Worm (Caenorhabditis elegans) whole organism, L2 larva: Measurements from ENCODE around the gene gln-2.

Source experiments
- F13H6.1 ChIP-seq: sonication (generic microtip); optimal IDR thresholded peaks from 2 replicates; lab custom pipeline; 2016; ENCODE audit warnings: missing genetic modification characterization, missing compliant biosample characterization
- ama-1 ChIP-seq: fragments of 150-350 bp; optimal IDR thresholded peaks from 2 replicates; lab custom pipeline; 2018; ENCODE audit warnings: inconsistent platforms
- blmp-1 ChIP-seq: sonication (generic microtip); optimal IDR thresholded peaks from 2 replicates; lab custom pipeline; 2017; ENCODE audit warnings: missing genetic modification characterization, mild to moderate bottlenecking, missing compliant biosample characterization, antibody characterized with exemption, moderate library complexity; ENCODE audit not compliant: insufficient read depth
- ceh-82 ChIP-seq: fragments of 150-350 bp; optimal IDR thresholded peaks from 2 replicates; lab custom pipeline; 2014; ENCODE audit warnings: missing biosample characterization, missing genetic modification characterization
- elt-3 ChIP-seq: sonication (generic microtip); optimal IDR thresholded peaks from 2 replicates; lab custom pipeline; 2017; ENCODE audit warnings: missing biosample characterization, missing genetic modification characterization
- lin-39 ChIP-seq: fragments of 150-350 bp; optimal IDR thresholded peaks from 2 replicates; lab custom pipeline; 2014; ENCODE audit warnings: missing biosample characterization, missing genetic modification reagents, missing genetic modification characterization
- mdl-1 ChIP-seq, 2 experiments: fragments of 150-350 bp in 1 of 2; sonication (generic microtip) in 1 of 2; optimal IDR thresholded peaks; 2 replicates each; lab custom pipeline; 2017; ENCODE audit warnings: missing biosample characterization in 2 of 2, missing genetic modification characterization in 2 of 2
- nhr-10 ChIP-seq: sonication (generic microtip); optimal IDR thresholded peaks from 2 replicates; lab custom pipeline; 2017; ENCODE audit warnings: missing biosample characterization, missing genetic modification characterization
- nhr-12 ChIP-seq: fragments of 150-350 bp; optimal IDR thresholded peaks from 2 replicates; lab custom pipeline; 2014; ENCODE audit warnings: missing biosample characterization, missing genetic modification characterization
- nhr-21 ChIP-seq: fragments of 150-350 bp; optimal IDR thresholded peaks from 2 replicates; lab custom pipeline; 2014; ENCODE audit warnings: missing biosample characterization, missing genetic modification characterization
- nhr-6 ChIP-seq: fragments of 150-350 bp; optimal IDR thresholded peaks from 2 replicates; lab custom pipeline; 2014; ENCODE audit warnings: missing biosample characterization, missing genetic modification characterization
- ztf-11 ChIP-seq: sonication (generic microtip); optimal IDR thresholded peaks from 2 replicates; lab custom pipeline; 2017; ENCODE audit warnings: missing biosample characterization, missing genetic modification characterization

ce11 chrIII:9986827-9987429 lies 42.3 kb upstream of the gln-2 start, which contains the start of gene C05B5.12:
- TF ChIP-seq ztf-11 (tag; lab: Kevin White, UChicago), result no peak
- no peak for TF ChIP-seq nhr-12 (tag; lab: Kevin White, UChicago)
- TF ChIP-seq nhr-6 (tag; lab: Kevin White, UChicago), result no peak
- no peak for TF ChIP-seq mdl-1 (tag; optimal IDR thresholded peaks at IDR 0.05; lab: Kevin White, UChicago)
- no peak for TF ChIP-seq elt-3 (tag; lab: Kevin White, UChicago)
- TF ChIP-seq nhr-10, result no peak
- no peak for TF ChIP-seq nhr-21 (tag; lab: Kevin White, UChicago)
- no peak for TF ChIP-seq lin-39
- no peak for TF ChIP-seq blmp-1 (tag; lab: Kevin White, UChicago)
- TF ChIP-seq F13H6.1 (tag; lab: Kevin White, UChicago), result no peak
- TF ChIP-seq ama-1 (lab: Kevin White, UChicago), result no peak
- no peak for TF ChIP-seq ceh-82 (tag; lab: Kevin White, UChicago)
